Worm (Caenorhabditis elegans): ENCODE results near the gene bath-24.

Gene bath-24

DNA sequence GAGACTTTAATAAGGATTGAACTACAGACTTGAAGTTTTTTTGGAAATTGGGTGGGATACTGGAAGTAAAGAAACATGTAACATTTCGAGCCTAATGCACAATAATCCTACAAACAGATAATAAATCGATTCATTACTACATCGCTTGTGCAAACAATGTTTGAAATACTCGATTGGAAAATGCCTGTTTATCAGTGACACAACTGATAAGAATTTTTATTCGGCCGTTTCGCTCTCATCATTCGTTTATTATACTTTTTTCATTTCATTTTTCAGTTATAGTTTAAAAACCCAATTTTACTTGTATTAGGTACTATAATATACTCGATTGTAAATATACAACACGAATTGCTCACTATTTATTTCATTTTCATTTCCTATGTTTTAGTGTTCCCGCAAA is 49.7 kb downstream of the bath-24 start:
- TF ChIP-seq fos-1 (tag; optimal IDR thresholded peaks at IDR 0.05) (peak; percentile 89), nhr-6 (tag; optimal IDR thresholded peaks at IDR 0.05) (no peak), gmeb-1 (tag; optimal IDR thresholded peaks at IDR 0.05) (peak; percentile 6)

All from whole organism, L2 larva.